Fruit fly (Drosophila melanogaster): Measurements from ENCODE around the gene sgg.

sgg gene

DNA sequence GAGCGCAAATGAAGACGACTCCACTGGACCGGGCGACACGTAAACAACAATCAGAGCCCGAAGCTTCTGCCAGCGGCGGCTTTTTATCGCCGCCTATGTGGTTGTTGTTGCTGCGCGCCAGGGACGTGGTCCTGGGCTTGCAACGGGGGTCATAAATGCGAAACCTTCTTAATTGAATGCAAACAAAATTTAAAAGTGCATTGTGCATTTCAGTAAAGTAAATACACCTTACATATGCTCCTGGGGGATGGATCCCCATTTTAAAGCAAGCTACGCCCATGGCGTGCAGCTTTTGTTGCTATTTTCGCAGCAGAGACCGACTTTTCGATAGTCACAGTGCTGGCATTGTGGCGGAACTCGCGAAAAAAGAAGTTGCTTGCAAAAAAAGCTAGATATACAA, 69.9 kb downstream of the sgg start, which contains the start of gene Ugalt (continued):
- TF ChIP-seq CG11093 (GFP tag; IDR thresholded peaks at IDR 0.05): peak; percentile 100
- TF ChIP-seq fu2 (GFP tag; optimal IDR thresholded peaks at IDR 0.05): peak; percentile 100
- TF ChIP-seq NC2α (GFP tag; optimal IDR thresholded peaks at IDR 0.05): peak; percentile 100
- TF ChIP-seq ken (GFP tag; IDR thresholded peaks at IDR 0.05): peak; percentile 100
- TF ChIP-seq tgo (GFP tag; IDR thresholded peaks at IDR 0.05): peak; percentile 100
- peak; percentile 100 for TF ChIP-seq CG11398 (GFP tag; optimal IDR thresholded peaks at IDR 0.05)
- peak; percentile 100 for TF ChIP-seq gcm2 (GFP tag; optimal IDR thresholded peaks at IDR 0.05)
- TF ChIP-seq lab (GFP tag; optimal IDR thresholded peaks at IDR 0.05): peak; percentile 100
- peak; percentile 100 for TF ChIP-seq gt (GFP tag; IDR thresholded peaks at IDR 0.05)
- peak; percentile 100 for TF ChIP-seq pum (GFP tag; optimal IDR thresholded peaks at IDR 0.05)
- TF ChIP-seq CG13296 (GFP tag; optimal IDR thresholded peaks at IDR 0.05): peak; percentile 100
- TF ChIP-seq ems (GFP tag; optimal IDR thresholded peaks at IDR 0.05): peak; percentile 100
- peak; percentile 66; the same call in 1 of the 4 replicates for TF ChIP-seq chinmo (GFP tag; IDR thresholded peaks at IDR 0.05; ENCODE audit: partially characterized antibody)
- peak; percentile 100 for TF ChIP-seq onecut (GFP tag; IDR thresholded peaks at IDR 0.05)
- TF ChIP-seq kah (GFP tag; optimal IDR thresholded peaks at IDR 0.05): peak; percentile 100
- peak; percentile 100 for TF ChIP-seq Mes4 (GFP tag; optimal IDR thresholded peaks at IDR 0.05)
- peak; percentile 100 for TF ChIP-seq crc (GFP tag; optimal IDR thresholded peaks at IDR 0.05)
- peak; percentile 100 for TF ChIP-seq ro (GFP tag; IDR thresholded peaks at IDR 0.05)
- TF ChIP-seq CG6683 (GFP tag; optimal IDR thresholded peaks at IDR 0.05): peak; percentile 100
- peak; percentile 94 for TF ChIP-seq CG30020 (tag; optimal IDR thresholded peaks at IDR 0.05)
- peak; percentile 94 for TF ChIP-seq CG10321 (GFP tag; IDR thresholded peaks at IDR 0.05)
- peak; percentile 97 for TF ChIP-seq CG17802 (tag; optimal IDR thresholded peaks at IDR 0.05)
- TF ChIP-seq Asciz (GFP tag; optimal IDR thresholded peaks at IDR 0.05): peak; percentile 100
- peak; percentile 96 for TF ChIP-seq CG5180 (GFP tag; optimal IDR thresholded peaks at IDR 0.05)
- peak; percentile 100 for TF ChIP-seq HmgD (GFP tag; optimal IDR thresholded peaks at IDR 0.05)
- TF ChIP-seq CG6854 (GFP tag; optimal IDR thresholded peaks at IDR 0.05): peak; percentile 100
- TF ChIP-seq Vsx1 (GFP tag; optimal IDR thresholded peaks at IDR 0.05): peak; percentile 99
- no peak for TF ChIP-seq mld (GFP tag; IDR thresholded peaks at IDR 0.05; ENCODE audit: partially characterized antibody)
- TF ChIP-seq so (GFP tag; IDR thresholded peaks at IDR 0.05): peak; percentile 100
- TF ChIP-seq CG6813 (GFP tag; optimal IDR thresholded peaks at IDR 0.05): peak; percentile 100
- peak; percentile 100 for TF ChIP-seq peb (GFP tag; IDR thresholded peaks at IDR 0.05)
- peak; percentile 100 for TF ChIP-seq Med (GFP tag)
- TF ChIP-seq Gsc (GFP tag; IDR thresholded peaks at IDR 0.05): peak; percentile 100
- peak; percentile 100 for TF ChIP-seq CG4617 (GFP tag; optimal IDR thresholded peaks at IDR 0.05; ENCODE audit: borderline replicate concordance)
- TF ChIP-seq ttk (GFP tag; IDR thresholded peaks at IDR 0.05): peak; percentile 100
- peak; percentile 100 for TF ChIP-seq CG30403 (GFP tag; optimal IDR thresholded peaks at IDR 0.05)
- no peak for TF ChIP-seq hbn (GFP tag; IDR thresholded peaks at IDR 0.05; ENCODE audit: partially characterized antibody)
- peak; percentile 100 for TF ChIP-seq ATbp (GFP tag; optimal IDR thresholded peaks at IDR 0.05)
- TF ChIP-seq eve (GFP tag; optimal IDR thresholded peaks at IDR 0.05): peak in 1 of 2 experiments; percentile 85
- peak; percentile 98 for TF ChIP-seq Ets97D (GFP tag; optimal IDR thresholded peaks at IDR 0.05)
- peak; percentile 100 for TF ChIP-seq Atf-2 (GFP tag; optimal IDR thresholded peaks at IDR 0.05)
- peak; percentile 100 for TF ChIP-seq CG10565 (GFP tag; optimal IDR thresholded peaks at IDR 0.05)
- TF ChIP-seq CG34376 (GFP tag; optimal IDR thresholded peaks at IDR 0.05): peak; percentile 100
- peak; percentile 100 for TF ChIP-seq al (GFP tag; IDR thresholded peaks at IDR 0.05)
- TF ChIP-seq HLH54F (GFP tag; optimal IDR thresholded peaks at IDR 0.05): peak; percentile 100
- peak; percentile 100 for TF ChIP-seq zen (tag; optimal IDR thresholded peaks at IDR 0.05)
- TF ChIP-seq br (optimal IDR thresholded peaks at IDR 0.05): no peak
- TF ChIP-seq dati (GFP tag; IDR thresholded peaks at IDR 0.05): peak; percentile 100
- peak; percentile 100 for TF ChIP-seq ase (GFP tag; IDR thresholded peaks at IDR 0.05)
- peak; percentile 51; the same call in 1 of the 3 replicates for TF ChIP-seq Opbp (GFP tag; IDR thresholded peaks at IDR 0.05; ENCODE audit: partially characterized antibody)
- TF ChIP-seq vvl (GFP tag; IDR thresholded peaks at IDR 0.05): peak; percentile 100

Measured in whole organism, embryonic.